Fruit fly (Drosophila melanogaster) whole organism, embryonic: ENCODE results near the gene Ret.

Source experiments
- CG11504 ChIP-seq: fragments of 200-800 bp; sonication (Bioruptor generic); optimal IDR thresholded peaks from 3 replicates; lab custom pipeline; 2019; ENCODE audit warnings: missing biosample characterization, mild to moderate bottlenecking, missing genetic modification characterization, moderate library complexity
- CG11696 ChIP-seq: fragments of 200-800 bp; sonication (Bioruptor generic); IDR thresholded peaks from 2 replicates; pipeline ENCODE4 v1.3.6; 2022; ENCODE audit warnings: missing biosample characterization, missing genetic modification characterization
- CG12659 ChIP-seq: fragments of 200-800 bp; sonication (Bioruptor generic); optimal IDR thresholded peaks from 3 replicates; lab custom pipeline; 2017; ENCODE audit warnings: mild to moderate bottlenecking, missing biosample characterization, missing genetic modification reagents, missing genetic modification characterization
- CG14014 ChIP-seq: fragments of 200-800 bp; sonication (Bioruptor generic); IDR thresholded peaks from 2 replicates; pipeline ENCODE4 v1.3.6; 2022; ENCODE audit warnings: missing biosample characterization, missing genetic modification characterization
- CG16779 ChIP-seq: fragments of 200-800 bp; sonication (Bioruptor generic); IDR thresholded peaks from 2 replicates; pipeline ENCODE4 v1.3.6; 2022; ENCODE audit warnings: missing biosample characterization, missing genetic modification characterization
- CG17359 ChIP-seq: fragments of 200-800 bp; sonication (Bioruptor generic); optimal IDR thresholded peaks from 3 replicates; lab custom pipeline; 2018; ENCODE audit warnings: missing biosample characterization, mild to moderate bottlenecking, missing genetic modification characterization, moderate library complexity
- CG17385 ChIP-seq: fragments of 200-800 bp; sonication (Bioruptor generic); optimal IDR thresholded peaks from 3 replicates; lab custom pipeline; 2018; ENCODE audit warnings: missing biosample characterization, mild to moderate bottlenecking, missing genetic modification characterization
- CG2199 ChIP-seq: fragments of 200-800 bp; sonication (Bioruptor generic); IDR thresholded peaks from 3 replicates; pipeline ENCODE4 v1.3.6; 2022; ENCODE audit warnings: missing biosample characterization, missing genetic modification characterization
- CG2889 ChIP-seq: fragments of 200-800 bp; sonication (Bioruptor generic); IDR thresholded peaks from 3 replicates; pipeline ENCODE4 v1.3.6; 2022; ENCODE audit warnings: missing biosample characterization, missing genetic modification characterization
- CG3065 ChIP-seq: fragments of 200-800 bp; sonication (Bioruptor generic); optimal IDR thresholded peaks from 2 replicates; lab custom pipeline; 2016; ENCODE audit warnings: missing biosample characterization, missing genetic modification characterization
- CG32532 ChIP-seq: fragments of 200-800 bp; sonication (Bioruptor generic); IDR thresholded peaks from 2 replicates; pipeline ENCODE4 v1.3.6; 2022; ENCODE audit warnings: missing biosample characterization, missing genetic modification characterization
- CG34224 ChIP-seq: fragments of 200-800 bp; sonication (Bioruptor generic); IDR thresholded peaks from 3 replicates; pipeline ENCODE4 v1.3.6; 2022; ENCODE audit warnings: missing biosample characterization, missing genetic modification characterization; ENCODE audit not compliant: partially characterized antibody
- CG4328 ChIP-seq: fragments of 200-800 bp; sonication (Bioruptor generic); optimal IDR thresholded peaks from 3 replicates; lab custom pipeline; 2017; ENCODE audit warnings: missing biosample characterization, missing genetic modification reagents, missing genetic modification characterization
- CG6654 ChIP-seq: fragments of 200-800 bp; sonication (Bioruptor generic); optimal IDR thresholded peaks from 2 replicates; lab custom pipeline; 2017; ENCODE audit warnings: missing biosample characterization, mild to moderate bottlenecking, missing genetic modification characterization
- CG6765 ChIP-seq: fragments of 200-800 bp; sonication (Bioruptor generic); optimal IDR thresholded peaks from 3 replicates; lab custom pipeline; 2017; ENCODE audit warnings: missing biosample characterization, mild to moderate bottlenecking, missing genetic modification characterization
- CG6791 ChIP-seq: fragments of 200-800 bp; sonication (Bioruptor generic); IDR thresholded peaks from 3 replicates; pipeline ENCODE4 v1.3.6; 2022; ENCODE audit warnings: missing biosample characterization, missing genetic modification characterization; ENCODE audit not compliant: partially characterized antibody
- CG7839 ChIP-seq: fragments of 200-800 bp; sonication (Bioruptor generic); optimal IDR thresholded peaks from 3 replicates; lab custom pipeline; 2018; ENCODE audit warnings: missing biosample characterization, mild to moderate bottlenecking, missing genetic modification characterization, moderate library complexity
- CG7928 ChIP-seq: fragments of 200-800 bp; sonication (Bioruptor generic); optimal IDR thresholded peaks from 2 replicates; lab custom pipeline; 2017; ENCODE audit warnings: missing biosample characterization, mild to moderate bottlenecking, missing genetic modification characterization
- CG9609 ChIP-seq: fragments of 200-800 bp; sonication (Bioruptor generic); optimal IDR thresholded peaks from 3 replicates; lab custom pipeline; 2016; ENCODE audit warnings: missing biosample characterization, missing genetic modification characterization
- CG9817 ChIP-seq: fragments of 200-800 bp; sonication (Bioruptor generic); optimal IDR thresholded peaks from 2 replicates; lab custom pipeline; 2018; ENCODE audit warnings: missing biosample characterization, mild to moderate bottlenecking, missing genetic modification characterization, moderate library complexity
- CG9932 ChIP-seq: fragments of 200-800 bp; sonication (Bioruptor generic); IDR thresholded peaks from 2 replicates; pipeline ENCODE4 v1.3.6; 2022; ENCODE audit warnings: missing biosample characterization, missing genetic modification characterization
- Dll ChIP-seq: fragments of 200-800 bp; sonication (Bioruptor generic); IDR thresholded peaks from 4 replicates; pipeline ENCODE4 v1.3.6; 2022; ENCODE audit warnings: missing biosample characterization, missing genetic modification characterization; ENCODE audit not compliant: partially characterized antibody
- Dp ChIP-seq: fragments of 200-800 bp; sonication (Bioruptor generic); optimal IDR thresholded peaks from 2 replicates; lab custom pipeline; 2018; ENCODE audit warnings: missing biosample characterization, mild to moderate bottlenecking, missing genetic modification characterization, moderate library complexity
- Lhr ChIP-seq: fragments of 200-800 bp; sonication (Bioruptor generic); optimal IDR thresholded peaks from 3 replicates; lab custom pipeline; 2017; ENCODE audit warnings: mild to moderate bottlenecking, missing biosample characterization, missing genetic modification reagents, missing genetic modification characterization
- MESR4 ChIP-seq: fragments of 200-800 bp; sonication (Bioruptor generic); optimal IDR thresholded peaks from 2 replicates; lab custom pipeline; 2018; ENCODE audit warnings: missing biosample characterization, mild to moderate bottlenecking, missing genetic modification characterization, moderate library complexity
- Nf-YA ChIP-seq: fragments of 200-800 bp; sonication (Bioruptor generic); IDR thresholded peaks from 2 replicates; pipeline ENCODE4 v1.3.6; 2022; ENCODE audit warnings: missing biosample characterization, missing genetic modification characterization
- Oli ChIP-seq: fragments of 200-800 bp; sonication (Bioruptor generic); optimal IDR thresholded peaks from 2 replicates; lab custom pipeline; 2018; ENCODE audit warnings: missing biosample characterization, mild to moderate bottlenecking, missing genetic modification characterization, moderate library complexity
- Sox100B ChIP-seq: fragments of 200-800 bp; sonication (Bioruptor generic); optimal IDR thresholded peaks from 3 replicates; lab custom pipeline; 2018; ENCODE audit warnings: missing biosample characterization, mild to moderate bottlenecking, missing genetic modification characterization
- Sry-δ ChIP-seq: fragments of 200-800 bp; sonication (Bioruptor generic); optimal IDR thresholded peaks from 2 replicates; lab custom pipeline; 2016; ENCODE audit warnings: missing biosample characterization, missing genetic modification characterization
- Trl ChIP-seq, 3 experiments: fragments of >200 bp in 2 of 3; fragments of 200-800 bp in 1 of 3; sonication (Bioruptor generic) in 1 of 3; optimal IDR thresholded peaks; 2 replicates in 1 of 3; 3 replicates in 2 of 3; lab custom pipeline; 2016 to 2017; ENCODE audit warnings: missing biosample characterization in 1 of 3, missing genetic modification characterization in 1 of 3
- YL-1 ChIP-seq: fragments of 200-800 bp; sonication (Bioruptor generic); optimal IDR thresholded peaks from 3 replicates; lab custom pipeline; 2017; ENCODE audit warnings: missing biosample characterization, mild to moderate bottlenecking, missing genetic modification characterization
- ara ChIP-seq: fragments of 200-800 bp; sonication (Bioruptor generic); IDR thresholded peaks from 2 replicates; pipeline ENCODE4 v1.3.6; 2022; ENCODE audit warnings: missing biosample characterization, missing genetic modification characterization
- cg ChIP-seq: fragments of 200-800 bp; sonication (Bioruptor generic); optimal IDR thresholded peaks from 3 replicates; lab custom pipeline; 2019; ENCODE audit warnings: missing biosample characterization, mild to moderate bottlenecking, missing genetic modification characterization, moderate library complexity
- chinmo ChIP-seq: fragments of 200-800 bp; sonication (Bioruptor generic); IDR thresholded peaks from 4 replicates; pipeline ENCODE4 v1.3.6; 2022; ENCODE audit warnings: missing biosample characterization, missing genetic modification characterization; ENCODE audit not compliant: partially characterized antibody
- crol ChIP-seq: fragments of 200-800 bp; sonication (Bioruptor generic); IDR thresholded peaks from 2 replicates; pipeline ENCODE4 v1.3.6; 2022; ENCODE audit warnings: missing biosample characterization, missing genetic modification characterization
- dm ChIP-seq: fragments of 200-800 bp; sonication (Bioruptor generic); optimal IDR thresholded peaks from 3 replicates; lab custom pipeline; 2016; ENCODE audit warnings: missing biosample characterization, missing genetic modification characterization
- grau ChIP-seq: fragments of 200-800 bp; optimal IDR thresholded peaks from 3 replicates; lab custom pipeline; 2019; ENCODE audit warnings: missing biosample characterization, mild to moderate bottlenecking, missing genetic modification characterization, moderate library complexity
- ham ChIP-seq: fragments of 200-800 bp; sonication (Bioruptor generic); IDR thresholded peaks from 2 replicates; pipeline ENCODE4 v1.3.6; 2022; ENCODE audit warnings: missing biosample characterization, missing genetic modification characterization
- hbn ChIP-seq: fragments of 200-800 bp; sonication (Bioruptor generic); IDR thresholded peaks from 2 replicates; pipeline ENCODE4 v1.3.6; 2022; ENCODE audit warnings: missing biosample characterization, missing genetic modification characterization; ENCODE audit not compliant: partially characterized antibody
- lilli ChIP-seq: fragments of 200-800 bp; sonication (Bioruptor generic); optimal IDR thresholded peaks from 3 replicates; lab custom pipeline; 2016; ENCODE audit warnings: missing biosample characterization, missing genetic modification characterization
- oc ChIP-seq: fragments of 200-800 bp; sonication (Bioruptor generic); optimal IDR thresholded peaks from 2 replicates; lab custom pipeline; 2018; ENCODE audit warnings: missing biosample characterization, mild to moderate bottlenecking, missing genetic modification characterization, moderate library complexity
- salm ChIP-seq: fragments of 200-800 bp; sonication (Bioruptor generic); optimal IDR thresholded peaks from 2 replicates; lab custom pipeline; 2018; ENCODE audit warnings: missing biosample characterization, mild to moderate bottlenecking, missing genetic modification characterization
- schlank ChIP-seq: fragments of 200-800 bp; sonication (Bioruptor generic); optimal IDR thresholded peaks from 2 replicates; lab custom pipeline; 2018; ENCODE audit warnings: missing biosample characterization, mild to moderate bottlenecking, missing genetic modification characterization
- seq ChIP-seq: fragments of 200-800 bp; sonication (Bioruptor generic); IDR thresholded peaks from 2 replicates; pipeline ENCODE4 v1.3.6; 2022; ENCODE audit warnings: missing biosample characterization, missing genetic modification characterization
- unc-4 ChIP-seq: fragments of 200-800 bp; sonication (Bioruptor generic); IDR thresholded peaks from 2 replicates; pipeline ENCODE4 v1.3.6; 2022; ENCODE audit warnings: missing biosample characterization, missing genetic modification characterization; ENCODE audit not compliant: partially characterized antibody
- zf30C ChIP-seq: fragments of 200-800 bp; sonication (Bioruptor generic); optimal IDR thresholded peaks from 3 replicates; lab custom pipeline; 2018; ENCODE audit warnings: missing biosample characterization, mild to moderate bottlenecking, missing genetic modification characterization

Ret gene

DNA sequence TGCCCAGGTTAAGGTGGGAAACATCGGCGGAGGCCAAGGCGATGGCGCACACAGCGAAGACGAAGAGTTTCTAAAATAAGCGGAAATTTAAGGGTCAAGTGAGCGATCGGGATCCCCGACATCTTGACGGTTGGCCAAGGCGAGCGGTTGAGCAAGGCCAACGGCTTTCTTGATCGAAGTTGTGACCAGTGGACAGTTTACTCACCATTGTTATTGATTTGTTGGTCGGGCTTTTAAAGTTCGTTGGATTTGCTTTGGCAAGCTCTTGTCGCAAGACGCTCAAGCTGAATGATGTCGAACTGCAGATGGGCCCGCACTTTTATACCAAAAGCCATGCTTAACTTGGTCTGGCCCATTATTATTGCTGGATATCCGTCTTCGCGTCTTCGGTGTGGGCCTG lies 34.9 kb upstream of the Ret start (continued):
- TF ChIP-seq CG7928 (GFP tag; lab: Kevin White, UChicago) (no peak), lilli (no peak), CG9817 (tag; lab: Kevin White, UChicago) (no peak)

DNA sequence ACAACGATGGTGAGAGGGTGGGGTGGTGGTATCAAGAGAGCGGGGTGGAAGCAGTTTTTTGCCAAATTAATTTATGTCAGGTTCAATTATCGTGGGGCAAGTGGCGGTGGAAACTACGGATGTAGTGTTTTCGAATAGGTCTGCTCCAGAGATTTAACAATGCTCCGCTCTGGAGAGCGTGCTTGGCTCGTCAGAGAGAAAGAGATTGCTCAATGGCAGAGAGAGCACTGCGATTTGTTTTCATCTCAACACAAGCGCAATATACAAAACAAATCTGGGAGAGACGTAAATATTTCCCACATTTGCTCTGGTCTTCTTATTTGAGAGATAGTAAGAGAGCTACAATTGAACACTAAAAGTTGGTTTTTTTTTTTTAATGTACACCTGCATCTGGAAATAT lies 23.2 kb upstream of the Ret start:
- TF ChIP-seq salm (tag; lab: Kevin White, UChicago) (no peak), CG17385 (GFP tag; lab: Kevin White, UChicago) (no peak), Nf-YA (GFP tag; lab: Robert Waterston, UW) (no peak), CG6791 (GFP tag; lab: Robert Waterston, UW) (0 out of 3 replicates have a peak, but pooled peaks have one; percentile 28), CG11696 (GFP tag; lab: Robert Waterston, UW) (no peak), oc (tag; lab: Kevin White, UChicago) (no peak), seq (GFP tag; lab: Robert Waterston, UW) (0 out of 2 replicates have a peak, but pooled peaks have one; percentile 51), hbn (GFP tag; lab: Robert Waterston, UW) (peak; percentile 43; the same call in 1 of the 2 replicates), dm (GFP tag; lab: Kevin White, UChicago) (no peak), CG2889 (GFP tag; lab: Robert Waterston, UW) (no peak), CG9609 (GFP tag; lab: Kevin White, UChicago) (no peak), CG32532 (GFP tag; lab: Robert Waterston, UW) (peak; percentile 19; the same call in 1 of the 2 replicates), crol (GFP tag; lab: Robert Waterston, UW) (0 out of 2 replicates have a peak, but pooled peaks have one; percentile 19), CG6765 (GFP tag; lab: Kevin White, UChicago) (no peak), Oli (tag; lab: Kevin White, UChicago) (no peak), CG17359 (tag; lab: Kevin White, UChicago) (no peak), Trl (optimal IDR thresholded peaks at IDR 0.05; lab: Kevin White, UChicago) (peak; percentile 87 to 94), Trl (GFP tag; optimal IDR thresholded peaks at IDR 0.05; lab: Kevin White, UChicago) (no peak), unc-4 (GFP tag; lab: Robert Waterston, UW) (peak; percentile 27; the same call in 1 of the 2 replicates), ham (no peak), Sox100B (GFP tag; lab: Kevin White, UChicago) (no peak), CG4328 (GFP tag; lab: Kevin White, UChicago) (no peak), cg (GFP tag; lab: Kevin White, UChicago) (peak; percentile 44), schlank (tag; lab: Kevin White, UChicago) (no peak), Dll (GFP tag; lab: Robert Waterston, UW) (no peak), CG16779 (no peak), CG6654 (GFP tag; lab: Kevin White, UChicago) (no peak), CG3065 (GFP tag; lab: Kevin White, UChicago) (no peak), chinmo (GFP tag; lab: Robert Waterston, UW) (peak; percentile 60; the same call in 2 of the 4 replicates), CG34224 (GFP tag; lab: Robert Waterston, UW) (peak; percentile 50; the same call in 2 of the 3 replicates)
- TF ChIP-seq, all 482 proteins: peak for 10

DNA sequence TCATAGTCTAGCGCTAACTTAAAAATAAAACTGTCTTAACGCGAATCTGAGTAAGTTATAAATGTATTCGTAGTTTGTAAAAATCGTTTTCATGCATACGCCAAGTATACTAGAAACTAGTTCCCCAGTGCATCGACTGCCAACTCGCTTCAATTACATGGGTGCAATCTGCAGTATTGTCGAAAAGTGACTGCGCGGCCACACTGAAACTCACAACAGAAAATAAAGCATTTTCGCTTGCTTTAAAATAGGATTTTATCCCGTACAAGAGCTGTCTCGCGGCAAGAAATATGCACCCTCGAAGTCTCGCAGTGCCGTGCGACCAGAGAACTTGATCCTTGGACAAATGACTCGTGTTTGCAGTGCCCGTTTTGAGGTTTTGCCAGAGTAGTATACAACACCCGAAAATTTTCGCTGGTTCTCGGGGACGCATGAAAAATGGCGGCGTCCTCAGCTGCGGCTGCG lies 22.6 kb upstream of the Ret start, which contains the start of gene CG8677:
TSS of gene CG8677 (plus strand) at position 199 of the 465 bp plus-strand sequence.
- TF ChIP-seq Lhr (GFP tag; lab: Kevin White, UChicago) (peak; percentile 84), CG11504 (tag; lab: Kevin White, UChicago) (no peak), CG14014 (GFP tag; lab: Robert Waterston, UW) (0 out of 2 replicates have a peak, but pooled peaks have one; percentile 20), MESR4 (GFP tag; lab: Kevin White, UChicago) (peak; percentile 93), CG2199 (GFP tag; lab: Robert Waterston, UW) (peak; percentile 67; the same call in 1 of the 3 replicates), Dp (peak; percentile 24), YL-1 (GFP tag; lab: Kevin White, UChicago) (peak; percentile 69), CG9932 (GFP tag; lab: Robert Waterston, UW) (peak; percentile 49), ara (0 out of 2 replicates have a peak, but pooled peaks have one; percentile 13), CG12659 (GFP tag; lab: Kevin White, UChicago) (peak; percentile 71), grau (tag; lab: Kevin White, UChicago) (no peak), CG7839 (tag; lab: Kevin White, UChicago) (no peak), CG32532 (GFP tag; lab: Robert Waterston, UW) (peak; percentile 44; the same call in 1 of the 2 replicates), zf30C (GFP tag; lab: Kevin White, UChicago) (peak; percentile 18), CG6791 (GFP tag; lab: Robert Waterston, UW) (peak; percentile 51; the same call in 2 of the 3 replicates), Sry-δ (GFP tag; lab: Kevin White, UChicago) (peak; percentile 14)
